Worm (Caenorhabditis elegans): ENCODE measurements around the gene B0280.17.

DNA sequence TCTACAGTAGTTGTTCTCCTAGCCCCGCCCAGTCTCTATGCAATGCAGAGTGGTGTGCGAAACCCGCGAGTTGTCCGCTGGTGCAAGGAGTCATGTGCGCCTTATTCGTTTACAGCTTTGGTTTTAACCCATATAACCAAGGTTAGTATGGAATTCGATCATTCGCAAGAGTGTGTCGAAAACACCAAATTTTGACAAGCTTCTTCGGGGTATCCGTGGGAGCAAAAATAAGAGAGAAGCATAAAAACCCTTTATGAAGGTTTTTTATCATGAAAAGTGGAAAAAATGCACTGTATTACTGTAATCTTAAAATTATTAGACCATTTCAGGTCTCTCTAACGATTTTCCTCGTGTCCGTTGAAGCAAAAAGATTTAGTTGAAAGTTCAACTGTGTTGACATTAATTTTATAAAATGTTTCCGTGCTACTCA lies 6.3 kb upstream of the B0280.17 start:
- TF ChIP-seq ceh-22 (tag; optimal IDR thresholded peaks at IDR 0.05) (no peak), ama-1 (optimal IDR thresholded peaks at IDR 0.05) (peak; percentile 39), ceh-2 (tag; optimal IDR thresholded peaks at IDR 0.05) (no peak), unc-3 (GFP tag; conservative IDR thresholded peaks at IDR 0.05) (no peak), unc-3 (tag; optimal IDR thresholded peaks at IDR 0.05) (no peak), odd-2 (tag; optimal IDR thresholded peaks at IDR 0.05) (no peak), fkh-10 (GFP tag; optimal IDR thresholded peaks at IDR 0.05) (no peak)
